Worm (Caenorhabditis elegans) whole organism, L2 larva: Measurements from ENCODE around the gene Y57G11A.2.

Experiments
- Y55F3AM.14 ChIP-seq: fragments of 200-800 bp; sonication (Bioruptor generic); optimal IDR thresholded peaks from 2 replicates; lab custom pipeline; 2018; ENCODE audit warnings: mild to moderate bottlenecking, missing genetic modification characterization, missing compliant biosample characterization
- blmp-1 ChIP-seq: sonication (generic microtip); optimal IDR thresholded peaks from 2 replicates; lab custom pipeline; 2017; ENCODE audit warnings: missing genetic modification characterization, mild to moderate bottlenecking, missing compliant biosample characterization, antibody characterized with exemption, moderate library complexity; ENCODE audit not compliant: insufficient read depth
- fos-1 ChIP-seq: fragments of 150-350 bp; optimal IDR thresholded peaks from 2 replicates; lab custom pipeline; 2014; ENCODE audit warnings: missing biosample characterization, missing genetic modification characterization
- unc-62 ChIP-seq: fragments of 150-350 bp; optimal IDR thresholded peaks from 2 replicates; lab custom pipeline; 2014; ENCODE audit warnings: missing biosample characterization, missing genetic modification reagents, missing genetic modification characterization
- zag-1 ChIP-seq: fragments of 150-350 bp; optimal IDR thresholded peaks from 2 replicates; lab custom pipeline; 2014; ENCODE audit warnings: missing biosample characterization, missing genetic modification characterization

DNA sequence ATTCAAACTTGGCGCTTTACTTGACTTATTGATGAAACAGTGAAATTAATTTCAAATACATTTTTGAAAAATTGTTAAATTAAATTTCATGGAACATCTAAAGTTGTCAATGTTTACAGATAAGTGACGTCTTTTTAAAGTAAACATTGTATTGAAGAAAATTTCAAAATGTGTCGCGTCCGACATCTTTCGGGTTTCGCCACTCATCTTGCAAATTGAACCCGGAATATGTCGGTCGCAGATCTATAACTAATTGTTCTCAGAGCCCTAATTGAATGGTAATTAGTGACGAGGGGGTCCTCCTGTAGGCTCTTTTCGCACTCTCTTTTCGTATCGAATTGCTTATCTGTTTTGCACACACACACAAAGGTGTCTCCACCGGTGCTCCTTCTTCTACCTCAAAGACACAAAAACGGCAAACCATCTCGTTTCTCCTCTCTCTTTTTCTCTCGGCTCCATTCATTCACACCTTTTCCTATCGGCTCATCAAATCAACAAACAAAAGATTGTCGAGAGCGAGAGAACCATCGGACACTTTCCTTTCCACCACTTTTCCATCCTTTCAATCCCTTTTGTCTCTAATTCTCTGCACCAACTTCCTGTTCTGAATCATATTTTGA is 43.4 kb upstream of the Y57G11A.2 start:
- no peak for TF ChIP-seq blmp-1 (tag; lab: Kevin White, UChicago)
- no peak for TF ChIP-seq unc-62 (GFP tag; lab: Kevin White, UChicago)
- no peak for TF ChIP-seq Y55F3AM.14 (GFP tag; lab: Kevin White, UChicago)
- no peak for TF ChIP-seq zag-1 (tag; lab: Kevin White, UChicago)
- peak; percentile 19 for TF ChIP-seq fos-1 (tag; lab: Kevin White, UChicago)
